Worm (Caenorhabditis elegans) whole organism, midembryonic: Measurements from ENCODE around the gene trmt-10C.2.

Experiments
- T22C8.4 ChIP-seq: fragments of 200-800 bp; sonication (Bioruptor generic); IDR thresholded peaks from 2 replicates; pipeline ENCODE4 v1.3.6; 2022; ENCODE audit warnings: missing genetic modification characterization, missing compliant biosample characterization
- cog-1 ChIP-seq: sonication (generic microtip); optimal IDR thresholded peaks from 2 replicates; lab custom pipeline; 2016; ENCODE audit warnings: missing genetic modification characterization, missing compliant biosample characterization
- flt-1 ChIP-seq: fragments of 200-800 bp; sonication (Bioruptor generic); IDR thresholded peaks from 2 replicates; pipeline ENCODE4 v1.3.6; 2022; ENCODE audit warnings: missing genetic modification characterization, missing compliant biosample characterization
- klf-2 ChIP-seq: fragments of 200-800 bp; sonication (Bioruptor generic); conservative IDR thresholded peaks from 2 replicates; pipeline ENCODE4 v1.3.6; 2022; ENCODE audit warnings: missing genetic modification reagents, missing genetic modification characterization, missing compliant biosample characterization
- med-1 ChIP-seq: sonication (generic microtip); optimal IDR thresholded peaks from 2 replicates; lab custom pipeline; 2017; ENCODE audit warnings: missing genetic modification characterization, mild to moderate bottlenecking, missing compliant biosample characterization, antibody characterized with exemption, missing genetic modification reagents; ENCODE audit not compliant: insufficient read depth
- ref-1 ChIP-seq: fragments of 200-800 bp; sonication (Bioruptor generic); conservative IDR thresholded peaks from 2 replicates; pipeline ENCODE4 v1.3.6; 2022; ENCODE audit warnings: missing genetic modification reagents, missing genetic modification characterization, missing compliant biosample characterization
- tab-1 ChIP-seq: fragments of 200-800 bp; sonication (Bioruptor generic); IDR thresholded peaks from 2 replicates; pipeline ENCODE4 v1.3.6; 2022; ENCODE audit warnings: missing genetic modification characterization, missing compliant biosample characterization
- ztf-23 ChIP-seq: fragments of 200-800 bp; sonication (Bioruptor generic); IDR thresholded peaks from 2 replicates; pipeline ENCODE4 v1.3.6; 2022; ENCODE audit warnings: missing genetic modification reagents, missing genetic modification characterization, missing compliant biosample characterization
- ztf-29 ChIP-seq: fragments of 200-800 bp; sonication (Bioruptor generic); IDR thresholded peaks from 2 replicates; pipeline ENCODE4 v1.3.6; 2022; ENCODE audit warnings: missing genetic modification reagents, missing genetic modification characterization, missing compliant biosample characterization

trmt-10C.2 gene

DNA sequence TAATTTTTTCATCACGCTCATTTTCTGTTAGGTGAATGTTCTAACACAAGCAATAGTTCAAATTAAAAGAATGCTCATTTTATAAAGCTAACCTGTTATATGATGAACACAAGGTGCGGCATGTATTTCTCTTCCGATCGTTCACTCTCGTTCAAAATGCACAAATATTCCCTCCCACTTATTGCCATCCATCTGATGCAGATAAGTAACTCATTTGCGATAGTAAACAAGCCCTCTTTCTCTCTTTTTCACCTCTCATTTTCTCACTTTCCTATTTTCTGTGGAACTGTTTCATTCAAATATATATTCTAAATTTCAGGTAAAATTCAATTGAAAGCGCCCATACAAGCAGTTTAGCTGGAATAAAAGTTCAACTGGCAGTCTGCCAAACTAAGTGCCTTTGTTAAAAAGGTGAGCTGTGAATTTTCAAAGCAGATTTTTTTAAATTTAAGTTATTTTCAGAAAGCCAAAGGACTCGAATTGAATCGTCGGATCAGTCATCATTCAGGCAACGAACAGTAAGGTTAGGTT is at the start of gene trmt-10C.2, which contains the start of gene C56G2.22:
trmt-10C.2 (plus strand) TSS at position 314 of the 531 bp plus-strand sequence.
C56G2.22 (plus strand) TSS at position 481 of the 531 bp plus-strand sequence.
- TF ChIP-seq ztf-23 (GFP tag; lab: Robert Waterston, UW): no peak
- TF ChIP-seq ztf-29 (GFP tag; lab: Robert Waterston, UW): no peak
- TF ChIP-seq T22C8.4 (GFP tag; lab: Robert Waterston, UW): no peak
- no peak for TF ChIP-seq tab-1 (GFP tag; lab: Robert Waterston, UW)
- no peak for TF ChIP-seq flt-1 (GFP tag; lab: Robert Waterston, UW)
- TF ChIP-seq klf-2 (GFP tag; lab: Robert Waterston, UW): no peak
- TF ChIP-seq cog-1 (tag; lab: Kevin White, UChicago): no peak
- TF ChIP-seq med-1 (GFP tag; lab: Kevin White, UChicago): no peak

DNA sequence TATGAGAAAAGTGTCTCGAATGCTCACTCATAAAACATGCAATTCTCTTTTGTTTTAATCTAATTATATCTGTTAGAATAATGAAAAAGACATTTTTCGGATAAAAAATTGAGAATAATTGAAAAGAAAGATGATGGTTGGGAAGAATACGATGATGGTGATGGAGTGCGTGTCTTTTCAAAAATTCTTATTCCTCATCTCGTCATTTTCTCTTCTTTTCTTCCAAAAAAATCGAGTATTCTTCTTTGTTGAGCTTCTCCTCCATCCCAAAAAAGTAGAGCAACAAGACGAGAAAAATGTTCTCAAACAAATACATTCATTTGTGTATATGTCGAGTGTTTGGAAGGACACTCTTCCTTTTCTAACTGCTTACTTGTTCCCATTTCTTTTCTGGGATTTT is 48.5 kb upstream of the trmt-10C.2 start:
- no peak for TF ChIP-seq T22C8.4 (GFP tag; lab: Robert Waterston, UW)

ce11 chrIII:6298131-6298530 is 48.0 kb upstream of the trmt-10C.2 start, which contains the start of gene F47D12.3:
F47D12.3 (plus strand) TSS chrIII:6298461.
- no peak for TF ChIP-seq flt-1 (GFP tag; lab: Robert Waterston, UW)

DNA sequence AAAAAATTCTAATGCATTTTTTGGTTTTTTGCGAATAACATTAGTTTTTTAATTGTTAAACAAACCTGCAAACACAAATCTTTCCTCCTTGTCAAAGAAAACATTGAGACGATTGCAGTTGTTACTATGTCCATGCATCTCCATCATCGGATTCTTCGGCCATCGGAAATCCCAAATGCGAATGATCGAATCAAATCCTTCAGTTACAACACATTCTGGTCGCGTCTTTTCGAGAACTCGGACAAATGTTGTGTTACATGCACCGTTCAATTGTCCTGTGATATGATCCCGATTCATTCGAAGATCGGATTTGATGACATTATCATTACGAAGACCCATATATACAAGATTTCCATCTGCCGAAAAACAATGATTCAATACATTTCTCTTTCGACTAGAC is 45.8 kb upstream of the trmt-10C.2 start:
- TF ChIP-seq T22C8.4 (GFP tag; lab: Robert Waterston, UW): no peak
- no peak for TF ChIP-seq med-1 (GFP tag; lab: Kevin White, UChicago)
- no peak for TF ChIP-seq cog-1 (tag; lab: Kevin White, UChicago)
- TF ChIP-seq ztf-29 (GFP tag; lab: Robert Waterston, UW): no peak
- TF ChIP-seq ztf-23 (GFP tag; lab: Robert Waterston, UW): no peak
- no peak for TF ChIP-seq klf-2 (GFP tag; lab: Robert Waterston, UW)
- TF ChIP-seq flt-1 (GFP tag; lab: Robert Waterston, UW): no peak
- no peak for TF ChIP-seq tab-1 (GFP tag; lab: Robert Waterston, UW)
- TF ChIP-seq ref-1 (GFP tag; lab: Robert Waterston, UW): no peak

DNA sequence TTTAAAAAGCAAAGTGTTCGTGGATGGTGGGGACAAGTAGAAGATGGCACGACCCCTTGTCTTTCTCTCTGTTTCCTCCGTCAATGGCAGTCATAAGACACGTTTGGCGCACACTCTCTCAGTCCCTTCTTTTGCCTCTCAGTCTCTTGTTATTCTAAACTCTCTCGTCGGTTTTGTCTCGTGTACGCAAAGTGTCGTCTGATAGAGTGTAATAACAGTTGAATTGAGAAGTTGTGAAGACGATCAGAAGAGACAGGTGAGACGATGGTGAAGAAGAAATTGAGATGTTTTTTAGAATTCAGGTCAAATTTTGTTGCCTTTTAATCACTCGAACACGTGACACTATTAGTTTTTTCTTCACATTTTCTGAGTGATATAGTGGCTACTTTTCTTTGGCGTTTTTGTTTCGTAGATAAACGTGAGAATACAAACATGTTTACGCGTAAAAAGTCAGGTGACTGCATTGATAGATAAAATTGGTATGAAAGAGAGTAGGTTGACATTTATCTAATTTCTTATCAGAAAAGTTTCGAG is 42.9 kb upstream of the trmt-10C.2 start, which contains the start of gene F47D12.9:
F47D12.9 (minus strand) TSS at position 267 of the 534 bp plus-strand sequence.
- TF ChIP-seq med-1 (GFP tag; lab: Kevin White, UChicago) (no peak), cog-1 (tag; lab: Kevin White, UChicago) (no peak), ref-1 (GFP tag; lab: Robert Waterston, UW) (no peak), klf-2 (GFP tag; lab: Robert Waterston, UW) (no peak), ztf-29 (GFP tag; lab: Robert Waterston, UW) (no peak), tab-1 (GFP tag; lab: Robert Waterston, UW) (no peak), T22C8.4 (GFP tag; lab: Robert Waterston, UW) (no peak), ztf-23 (GFP tag; lab: Robert Waterston, UW) (no peak), flt-1 (GFP tag; lab: Robert Waterston, UW) (no peak)

- TF ChIP-seq ztf-23 (GFP tag; lab: Robert Waterston, UW) (no peak), tab-1 (GFP tag; lab: Robert Waterston, UW) (no peak), ref-1 (GFP tag; lab: Robert Waterston, UW) (no peak), med-1 (GFP tag; lab: Kevin White, UChicago) (no peak), klf-2 (GFP tag; lab: Robert Waterston, UW) (no peak), ztf-29 (GFP tag; lab: Robert Waterston, UW) (no peak), cog-1 (tag; lab: Kevin White, UChicago) (no peak), T22C8.4 (GFP tag; lab: Robert Waterston, UW) (no peak)
Measured at ce11 chrIII:6303787-6304186, 42.3 kb upstream of the trmt-10C.2 start.

- TF ChIP-seq cog-1 (tag; lab: Kevin White, UChicago) (no peak), ref-1 (GFP tag; lab: Robert Waterston, UW) (no peak), tab-1 (GFP tag; lab: Robert Waterston, UW) (no peak), ztf-23 (GFP tag; lab: Robert Waterston, UW) (no peak), med-1 (GFP tag; lab: Kevin White, UChicago) (no peak), ztf-29 (GFP tag; lab: Robert Waterston, UW) (no peak), T22C8.4 (GFP tag; lab: Robert Waterston, UW) (no peak), flt-1 (GFP tag; lab: Robert Waterston, UW) (no peak), klf-2 (GFP tag; lab: Robert Waterston, UW) (no peak)
Measured at ce11 chrIII:6307832-6308231, 38.2 kb upstream of the trmt-10C.2 start.

ce11 chrIII:6309066-6309465 is 37.0 kb upstream of the trmt-10C.2 start, which contains the start of gene gar-2:
gar-2 (plus strand) TSS chrIII:6309366.
- TF ChIP-seq cog-1 (tag; lab: Kevin White, UChicago): no peak

DNA sequence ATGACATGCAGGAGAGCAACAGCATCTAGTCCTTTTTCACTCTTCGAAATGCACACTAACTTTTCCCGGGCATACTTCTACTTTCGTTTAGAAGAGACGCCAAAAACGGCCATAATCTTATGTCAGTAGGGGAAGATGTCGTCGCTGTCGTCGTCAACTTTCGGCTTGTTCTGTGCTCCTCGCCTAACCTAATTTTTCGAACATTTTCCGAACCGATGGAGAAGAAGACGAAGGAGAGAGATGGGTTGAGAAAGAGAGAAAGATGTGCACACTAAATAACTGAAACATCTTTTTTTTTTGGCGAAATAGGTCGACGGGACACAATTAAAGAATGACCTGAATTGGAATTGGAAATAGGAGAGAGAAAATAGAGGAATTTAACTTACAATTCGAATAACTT is 35.7 kb upstream of the trmt-10C.2 start:
- no peak for TF ChIP-seq tab-1 (GFP tag; lab: Robert Waterston, UW)

DNA sequence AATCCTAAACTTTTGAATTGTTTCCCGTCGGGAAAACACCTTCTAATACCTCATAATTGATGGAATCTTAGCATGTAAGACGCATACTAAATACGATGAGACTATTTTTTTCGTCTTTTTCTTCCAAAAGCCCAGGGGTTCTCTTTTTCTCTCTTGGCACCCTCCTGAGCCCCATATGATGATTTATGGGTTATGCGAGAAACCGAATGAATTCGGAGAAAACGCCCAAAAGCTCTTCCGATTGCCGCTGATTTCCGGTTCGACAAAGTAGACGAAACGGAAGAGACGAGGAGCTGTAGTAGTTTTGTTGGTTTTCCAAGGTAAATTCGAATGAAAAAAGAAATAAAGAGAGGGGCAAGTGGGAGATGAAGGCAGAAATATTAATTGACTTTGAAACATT is 34.6 kb upstream of the trmt-10C.2 start:
- TF ChIP-seq klf-2 (GFP tag; lab: Robert Waterston, UW) (no peak), med-1 (GFP tag; lab: Kevin White, UChicago) (no peak), ref-1 (GFP tag; lab: Robert Waterston, UW) (no peak), cog-1 (tag; lab: Kevin White, UChicago) (no peak), ztf-29 (GFP tag; lab: Robert Waterston, UW) (no peak), tab-1 (GFP tag; lab: Robert Waterston, UW) (no peak), ztf-23 (GFP tag; lab: Robert Waterston, UW) (no peak), flt-1 (GFP tag; lab: Robert Waterston, UW) (no peak), T22C8.4 (GFP tag; lab: Robert Waterston, UW) (no peak)
